Worm (Caenorhabditis elegans) whole organism, L3 larva: ENCODE data around the gene alh-8.

Experiments used
- ceh-9 ChIP-seq: sonication (generic microtip); optimal IDR thresholded peaks from 2 replicates; lab custom pipeline; 2018; ENCODE audit warnings: missing biosample characterization, missing genetic modification characterization
- elt-2 ChIP-seq: sonication (generic microtip); optimal IDR thresholded peaks from 2 replicates; lab custom pipeline; 2016; ENCODE audit warnings: missing genetic modification reagents, mild to moderate bottlenecking, missing genetic modification characterization, missing compliant biosample characterization
- elt-3 ChIP-seq, 3 experiments: fragments of 150-350 bp in 1 of 3; sonication (generic microtip) in 2 of 3; optimal IDR thresholded peaks; 2 replicates in 2 of 3; 4 replicates in 1 of 3; lab custom pipeline; 2014 to 2017; ENCODE audit warnings: missing biosample characterization in 3 of 3, missing genetic modification characterization in 3 of 3
- fkh-10 ChIP-seq: sonication (generic microtip); optimal IDR thresholded peaks from 2 replicates; lab custom pipeline; 2017; ENCODE audit warnings: missing biosample characterization, missing genetic modification reagents, missing genetic modification characterization
- nhr-23 ChIP-seq: fragments of 150-350 bp; optimal IDR thresholded peaks from 2 replicates; lab custom pipeline; 2014; ENCODE audit warnings: missing biosample characterization, missing genetic modification reagents, missing genetic modification characterization
- snpc-4 ChIP-seq: fragments of 150-350 bp; optimal IDR thresholded peaks from 2 replicates; lab custom pipeline; 2014; ENCODE audit warnings: missing biosample characterization, missing genetic modification characterization

- TF ChIP-seq ceh-9 (tag; lab: Kevin White, UChicago) (no peak), fkh-10 (no peak), elt-3 (tag; optimal IDR thresholded peaks at IDR 0.05; lab: Kevin White, UChicago) (no peak), snpc-4 (tag; lab: Kevin White, UChicago) (no peak), nhr-23 (tag; lab: Kevin White, UChicago) (no peak), elt-2 (tag; lab: Kevin White, UChicago) (no peak)
Measured at ce11 chrII:11765506-11766152, 36.8 kb downstream of the alh-8 start.
